Worm (Caenorhabditis elegans): Measurements from ENCODE around the gene cyp-13A8.

DNA sequence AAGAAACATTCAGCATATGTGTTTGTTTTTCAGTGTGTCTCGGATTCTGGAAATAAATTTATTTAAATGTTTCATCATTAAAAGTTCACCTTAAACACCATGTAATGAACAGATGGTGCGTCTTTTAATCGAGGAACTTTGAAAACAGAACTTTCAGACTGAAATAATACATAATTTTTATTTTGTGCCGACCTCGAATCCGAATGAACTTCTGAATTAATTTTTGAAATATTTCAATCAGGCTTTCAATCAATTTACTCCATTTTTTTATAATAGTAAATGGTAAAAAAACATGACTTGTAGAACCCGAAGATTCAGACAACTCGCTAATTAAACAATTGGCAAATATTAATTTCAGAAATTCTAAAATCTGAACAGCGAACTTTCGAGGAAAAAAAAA, 25.0 kb downstream of the cyp-13A8 start, which contains the start of gene T10B9.14:
- TF ChIP-seq lin-39 (tag; optimal IDR thresholded peaks at IDR 0.05) (no peak), nhr-12 (tag; optimal IDR thresholded peaks at IDR 0.05) (no peak), nhr-28 (tag; optimal IDR thresholded peaks at IDR 0.05) (no peak), unc-62 (GFP tag; optimal IDR thresholded peaks at IDR 0.05) (no peak)
